Fruit fly (Drosophila melanogaster): ENCODE results near the gene CG13786.
A peak's percentile ranks its signal among the peaks of the same experiment; 100 is the strongest.

Gene CG13786

dm6 chr2L:7258105-7258504, 5.3 kb upstream of the CG13786 start (continued):
- TF ChIP-seq CG15269 (tag; optimal IDR thresholded peaks at IDR 0.05) (peak; percentile 53), CG13624 (GFP tag; optimal IDR thresholded peaks at IDR 0.05) (peak; percentile 1), mirr (GFP tag; optimal IDR thresholded peaks at IDR 0.05) (no peak), CG7271 (tag; optimal IDR thresholded peaks at IDR 0.05) (no peak), jing (GFP tag; optimal IDR thresholded peaks at IDR 0.05) (no peak), YL-1 (GFP tag; optimal IDR thresholded peaks at IDR 0.05) (no peak), ewg (GFP tag; optimal IDR thresholded peaks at IDR 0.05) (peak; percentile 8), CG30403 (GFP tag; optimal IDR thresholded peaks at IDR 0.05) (peak; percentile 59), Chrac-16 (GFP tag; optimal IDR thresholded peaks at IDR 0.05) (peak; percentile 55), CG10366 (GFP tag; IDR thresholded peaks at IDR 0.05) (peak; percentile 55), CG4424 (GFP tag; optimal IDR thresholded peaks at IDR 0.05) (peak; percentile 54), D19B (GFP tag; optimal IDR thresholded peaks at IDR 0.05) (no peak), dan (GFP tag; IDR thresholded peaks at IDR 0.05) (no peak), twi (tag; optimal IDR thresholded peaks at IDR 0.05) (peak; percentile 20), CG13123 (GFP tag; optimal IDR thresholded peaks at IDR 0.05) (peak; percentile 17), pb (GFP tag; optimal IDR thresholded peaks at IDR 0.05) (peak; percentile 16), CG18619 (GFP tag; optimal IDR thresholded peaks at IDR 0.05) (peak; percentile 19), CG3995 (GFP tag; optimal IDR thresholded peaks at IDR 0.05) (no peak), Hand (GFP tag; optimal IDR thresholded peaks at IDR 0.05) (no peak), crc (GFP tag; optimal IDR thresholded peaks at IDR 0.05) (no peak), Hr39 (optimal IDR thresholded peaks at IDR 0.05) (no peak), aop (GFP tag; IDR thresholded peaks at IDR 0.05) (no peak), CG2712 (tag; optimal IDR thresholded peaks at IDR 0.05) (peak; percentile 60), z (GFP tag; IDR thresholded peaks at IDR 0.05) (no peak), CG10274 (GFP tag; optimal IDR thresholded peaks at IDR 0.05) (no peak), CG1602 (GFP tag; optimal IDR thresholded peaks at IDR 0.05) (peak; percentile 59), Meics (GFP tag; optimal IDR thresholded peaks at IDR 0.05) (peak; percentile 60), HHEX (GFP tag; optimal IDR thresholded peaks at IDR 0.05) (peak; percentile 34), vnd (GFP tag; IDR thresholded peaks at IDR 0.05; ENCODE audit: partially characterized antibody) (no peak), CG30431 (GFP tag; optimal IDR thresholded peaks at IDR 0.05) (peak; percentile 30), esg (GFP tag; conservative IDR thresholded peaks at IDR 0.05) (no peak), Mad (GFP tag; optimal IDR thresholded peaks at IDR 0.05) (peak; percentile 17), ems (GFP tag; optimal IDR thresholded peaks at IDR 0.05) (no peak), sc (optimal IDR thresholded peaks at IDR 0.05) (no peak), sc (GFP tag; optimal IDR thresholded peaks at IDR 0.05) (no peak), Myb (GFP tag; optimal IDR thresholded peaks at IDR 0.05) (peak; percentile 36), CG6813 (GFP tag; optimal IDR thresholded peaks at IDR 0.05) (no peak), fru (optimal IDR thresholded peaks at IDR 0.05) (no peak), H15 (GFP tag; IDR thresholded peaks at IDR 0.05) (peak; percentile 55; the same call in 1 of the 3 replicates), Gug (GFP tag; IDR thresholded peaks at IDR 0.05) (peak; percentile 56; the same call in 2 of the 4 replicates), Antp (GFP tag; optimal IDR thresholded peaks at IDR 0.05) (peak; percentile 59), CG17385 (GFP tag; optimal IDR thresholded peaks at IDR 0.05) (peak; percentile 44), CG9215 (GFP tag; IDR thresholded peaks at IDR 0.05) (peak; percentile 39; the same call in 1 of the 2 replicates), Tbp (GFP tag; optimal IDR thresholded peaks at IDR 0.05) (no peak), tx (GFP tag; optimal IDR thresholded peaks at IDR 0.05) (no peak), Oli (tag; optimal IDR thresholded peaks at IDR 0.05) (peak; percentile 30), pnt (GFP tag; optimal IDR thresholded peaks at IDR 0.05) (peak; percentile 47), gsb-n (tag; optimal IDR thresholded peaks at IDR 0.05) (peak; percentile 15), wdn (GFP tag; IDR thresholded peaks at IDR 0.05) (no peak), CG32532 (GFP tag; IDR thresholded peaks at IDR 0.05) (peak; percentile 87), Hey (tag; optimal IDR thresholded peaks at IDR 0.05) (no peak), bcd (GFP tag; optimal IDR thresholded peaks at IDR 0.05) (peak; percentile 51), Lpt (GFP tag; optimal IDR thresholded peaks at IDR 0.05) (no peak)
